Worm (Caenorhabditis elegans) whole organism, L1 larva: ENCODE measurements around the gene B0554.4.

ENCODE experiments used
- aha-1 ChIP-seq: fragments of 150-350 bp; optimal IDR thresholded peaks from 2 replicates; lab custom pipeline; 2014; ENCODE audit warnings: missing biosample characterization, missing genetic modification characterization
- alr-1 ChIP-seq: fragments of 200-800 bp; sonication (Bioruptor generic); optimal IDR thresholded peaks from 2 replicates; lab custom pipeline; 2018; ENCODE audit warnings: borderline replicate concordance, mild to moderate bottlenecking, missing genetic modification characterization, missing compliant biosample characterization
- aly-2 ChIP-seq: fragments of 150-350 bp; optimal IDR thresholded peaks from 2 replicates; lab custom pipeline; 2014; ENCODE audit warnings: missing biosample characterization, missing genetic modification characterization
- ces-1 ChIP-seq: fragments of 150-350 bp; optimal IDR thresholded peaks from 2 replicates; lab custom pipeline; 2014; ENCODE audit warnings: missing biosample characterization, missing genetic modification reagents, missing genetic modification characterization
- fkh-10 ChIP-seq: sonication (generic microtip); optimal IDR thresholded peaks from 2 replicates; lab custom pipeline; 2017; ENCODE audit warnings: missing biosample characterization, missing genetic modification reagents, missing genetic modification characterization
- lin-13 ChIP-seq: fragments of 150-350 bp; optimal IDR thresholded peaks from 2 replicates; lab custom pipeline; 2014; ENCODE audit warnings: missing biosample characterization, missing genetic modification reagents, missing genetic modification characterization
- lin-15B ChIP-seq: fragments of 150-350 bp; sonication (generic microtip); optimal IDR thresholded peaks from 3 replicates; lab custom pipeline; 2014; ENCODE audit warnings: missing biosample characterization, missing genetic modification characterization
- nhr-11 ChIP-seq: fragments of 150-350 bp; optimal IDR thresholded peaks from 2 replicates; lab custom pipeline; 2014; ENCODE audit warnings: missing biosample characterization, missing genetic modification characterization
- nhr-12 ChIP-seq: sonication (generic microtip); optimal IDR thresholded peaks from 2 replicates; lab custom pipeline; 2017; ENCODE audit warnings: missing biosample characterization, missing genetic modification characterization
- nhr-28 ChIP-seq: fragments of 150-350 bp; optimal IDR thresholded peaks from 2 replicates; lab custom pipeline; 2014; ENCODE audit warnings: missing biosample characterization, missing genetic modification characterization
- nhr-90 ChIP-seq: sonication (generic microtip); optimal IDR thresholded peaks from 2 replicates; lab custom pipeline; 2016; ENCODE audit warnings: mild to moderate bottlenecking, missing genetic modification characterization, missing compliant biosample characterization; ENCODE audit not compliant: poor library complexity
- pax-3 ChIP-seq: fragments of 200-800 bp; sonication (Bioruptor generic); optimal IDR thresholded peaks from 2 replicates; lab custom pipeline; 2018; ENCODE audit warnings: mild to moderate bottlenecking, missing genetic modification characterization, moderate library complexity, missing compliant biosample characterization
- zip-4 ChIP-seq: fragments of 200-800 bp; sonication (Bioruptor generic); optimal IDR thresholded peaks from 2 replicates; lab custom pipeline; 2018; ENCODE audit warnings: mild to moderate bottlenecking, missing genetic modification characterization, moderate library complexity, missing compliant biosample characterization

- TF ChIP-seq aha-1 (tag; lab: Kevin White, UChicago) (no peak), nhr-11 (tag; lab: Kevin White, UChicago) (no peak), zip-4 (GFP tag; lab: Kevin White, UChicago) (no peak), nhr-28 (tag; lab: Kevin White, UChicago) (no peak), lin-15B (no peak), alr-1 (tag; lab: Kevin White, UChicago) (no peak), lin-13 (GFP tag; lab: Kevin White, UChicago) (no peak), pax-3 (tag; lab: Kevin White, UChicago) (no peak), ces-1 (GFP tag; lab: Kevin White, UChicago) (no peak), nhr-12 (tag; lab: Kevin White, UChicago) (no peak), aly-2 (tag; lab: Kevin White, UChicago) (no peak), nhr-90 (tag; lab: Kevin White, UChicago) (no peak), fkh-10 (no peak)
Observed at ce11 chrV:380186-380585, 48.8 kb upstream of the B0554.4 start, which contains the start of gene mltn-8.
